Worm (Caenorhabditis elegans) whole organism, young adult: ENCODE results near the gene abu-13.

Experiments
- B0019.2 ChIP-seq: fragments of 200-800 bp; sonication (Bioruptor generic); conservative IDR thresholded peaks from 2 replicates; pipeline ENCODE4 v1.3.6; 2022; ENCODE audit warnings: missing genetic modification reagents, missing genetic modification characterization, missing compliant biosample characterization
- B0035.1 ChIP-seq: sonication (generic microtip); optimal IDR thresholded peaks from 2 replicates; lab custom pipeline; 2016; ENCODE audit warnings: missing genetic modification characterization, mild to moderate bottlenecking, missing compliant biosample characterization, missing genotype, missing genetic modification reagents
- C17E4.6 ChIP-seq: fragments of 200-800 bp; sonication (Bioruptor generic); IDR thresholded peaks from 2 replicates; pipeline ENCODE4 v1.3.6; 2022; ENCODE audit warnings: missing genetic modification reagents, missing genetic modification characterization, missing compliant biosample characterization
- D2030.7 ChIP-seq: fragments of 200-800 bp; sonication (Bioruptor generic); IDR thresholded peaks from 2 replicates; pipeline ENCODE4 v1.3.6; 2022; ENCODE audit warnings: missing genetic modification reagents, missing genetic modification characterization, missing compliant biosample characterization
- F23B12.7 ChIP-seq: sonication (generic microtip); optimal IDR thresholded peaks from 2 replicates; lab custom pipeline; 2017; ENCODE audit warnings: missing genetic modification characterization, mild to moderate bottlenecking, missing compliant biosample characterization, antibody characterized with exemption, moderate library complexity; ENCODE audit not compliant: insufficient read depth
- F33H1.4 ChIP-seq: fragments of 200-800 bp; sonication (Bioruptor generic); IDR thresholded peaks from 2 replicates; pipeline ENCODE4 v1.3.6; 2022; ENCODE audit warnings: missing genetic modification reagents, missing genetic modification characterization, missing compliant biosample characterization
- Y53G8AR.9 ChIP-seq: fragments of 200-800 bp; sonication (Bioruptor generic); conservative IDR thresholded peaks from 2 replicates; pipeline ENCODE4 v1.3.6; 2022; ENCODE audit warnings: missing genetic modification reagents, missing genetic modification characterization, missing compliant biosample characterization
- Y95B8A.8 ChIP-seq: fragments of 200-800 bp; sonication (Bioruptor generic); IDR thresholded peaks from 2 replicates; pipeline ENCODE4 v1.3.6; 2022; ENCODE audit warnings: missing genetic modification reagents, missing genetic modification characterization, missing compliant biosample characterization
- attf-3 ChIP-seq: fragments of 200-800 bp; sonication (Bioruptor generic); conservative IDR thresholded peaks from 2 replicates; pipeline ENCODE4 v1.3.6; 2022; ENCODE audit warnings: missing genetic modification reagents, missing genetic modification characterization, missing compliant biosample characterization
- bed-2 ChIP-seq: fragments of 200-800 bp; sonication (Bioruptor generic); IDR thresholded peaks from 2 replicates; pipeline ENCODE4 v1.3.6; 2022; ENCODE audit warnings: missing genetic modification reagents, missing genetic modification characterization, missing compliant biosample characterization
- cebp-1 ChIP-seq, 2 experiments: fragments of 200-800 bp in 1 of 2; sonication (Bioruptor generic) in 1 of 2; sonication (generic microtip) in 1 of 2; IDR thresholded peaks in 1 of 2; optimal IDR thresholded peaks in 1 of 2; 2 replicates each; pipeline versions ENCODE4 v1.3.6 to Lab custom; 2017 to 2022; ENCODE audit warnings: missing compliant biosample characterization in 2 of 2, missing genetic modification characterization in 2 of 2, mild to moderate bottlenecking in 1 of 2, missing genetic modification reagents in 1 of 2, moderate library complexity in 1 of 2
- ceh-58 ChIP-seq: fragments of 200-800 bp; sonication (Bioruptor generic); IDR thresholded peaks from 2 replicates; pipeline ENCODE4 v1.3.6; 2022; ENCODE audit warnings: missing genetic modification characterization, missing compliant biosample characterization
- ceh-91 ChIP-seq: fragments of 200-800 bp; sonication (Bioruptor generic); IDR thresholded peaks from 2 replicates; pipeline ENCODE4 v1.3.6; 2022; ENCODE audit warnings: missing genetic modification reagents, missing genetic modification characterization, missing compliant biosample characterization
- die-1 ChIP-seq: sonication (generic microtip); optimal IDR thresholded peaks from 2 replicates; lab custom pipeline; 2016; ENCODE audit warnings: missing genotype, mild to moderate bottlenecking, missing genetic modification characterization, missing compliant biosample characterization
- dox-1 ChIP-seq: fragments of 200-800 bp; sonication (Bioruptor generic); IDR thresholded peaks from 2 replicates; pipeline ENCODE4 v1.3.6; 2022; ENCODE audit warnings: missing genetic modification reagents, missing genetic modification characterization, missing compliant biosample characterization
- dpl-1 ChIP-seq: fragments of 150-350 bp; optimal IDR thresholded peaks from 2 replicates; lab custom pipeline; 2014; ENCODE audit warnings: missing biosample characterization, missing genetic modification reagents, missing genetic modification characterization
- efl-1 ChIP-seq: fragments of 150-350 bp; optimal IDR thresholded peaks from 2 replicates; lab custom pipeline; 2014; ENCODE audit warnings: missing biosample characterization, missing genetic modification reagents, missing genetic modification characterization
- ekl-4 ChIP-seq: fragments of 200-800 bp; sonication (Bioruptor generic); IDR thresholded peaks from 2 replicates; pipeline ENCODE4 v1.3.6; 2022; ENCODE audit warnings: missing genetic modification reagents, missing genetic modification characterization, missing compliant biosample characterization
- him-1 ChIP-seq: sonication (generic microtip); optimal IDR thresholded peaks from 2 replicates; lab custom pipeline; 2016; ENCODE audit warnings: missing genotype, missing genetic modification reagents, missing genetic modification characterization, missing compliant biosample characterization
- hlh-12 ChIP-seq: sonication (generic microtip); optimal IDR thresholded peaks from 2 replicates; lab custom pipeline; 2016; ENCODE audit warnings: missing genetic modification characterization, missing compliant biosample characterization
- hsf-1 ChIP-seq: fragments of 200-800 bp; sonication (Bioruptor generic); IDR thresholded peaks from 2 replicates; pipeline ENCODE4 v1.3.6; 2022; ENCODE audit warnings: missing genetic modification reagents, missing genetic modification characterization, missing compliant biosample characterization
- lag-1 ChIP-seq: fragments of 200-800 bp; sonication (Bioruptor generic); IDR thresholded peaks from 2 replicates; pipeline ENCODE4 v1.3.6; 2022; ENCODE audit warnings: missing genetic modification reagents, missing genetic modification characterization, missing compliant biosample characterization
- let-607 ChIP-seq, 2 experiments: fragments of 200-800 bp in 1 of 2; sonication (Bioruptor generic) in 1 of 2; sonication (generic microtip) in 1 of 2; optimal IDR thresholded peaks; 2 replicates each; lab custom pipeline; 2016 to 2018; ENCODE audit warnings: mild to moderate bottlenecking in 2 of 2, missing compliant biosample characterization in 2 of 2, missing genetic modification characterization in 2 of 2, moderate library complexity in 2 of 2, missing genotype in 1 of 2
- lin-54 ChIP-seq: fragments of 200-800 bp; sonication (Bioruptor generic); optimal IDR thresholded peaks from 2 replicates; lab custom pipeline; 2018; ENCODE audit warnings: mild to moderate bottlenecking, missing genetic modification characterization, missing compliant biosample characterization
- lsl-1 ChIP-seq: fragments of 200-800 bp; sonication (Bioruptor generic); optimal IDR thresholded peaks from 2 replicates; lab custom pipeline; 2018; ENCODE audit warnings: mild to moderate bottlenecking, missing genetic modification characterization, moderate library complexity, missing compliant biosample characterization
- madf-3 ChIP-seq: fragments of 200-800 bp; sonication (Bioruptor generic); IDR thresholded peaks from 2 replicates; pipeline ENCODE4 v1.3.6; 2022; ENCODE audit warnings: missing genetic modification reagents, missing genetic modification characterization, missing compliant biosample characterization
- madf-6 ChIP-seq: fragments of 200-800 bp; sonication (Bioruptor generic); IDR thresholded peaks from 2 replicates; pipeline ENCODE4 v1.3.6; 2022; ENCODE audit warnings: missing genetic modification reagents, missing genetic modification characterization, missing compliant biosample characterization
- madf-8 ChIP-seq: fragments of 200-800 bp; sonication (Bioruptor generic); conservative IDR thresholded peaks from 2 replicates; pipeline ENCODE4 v1.3.6; 2022; ENCODE audit warnings: missing genetic modification reagents, missing genetic modification characterization, missing compliant biosample characterization
- nhr-120 ChIP-seq: fragments of 200-800 bp; sonication (Bioruptor generic); IDR thresholded peaks from 2 replicates; pipeline ENCODE4 v1.3.6; 2022; ENCODE audit warnings: missing genetic modification characterization, missing compliant biosample characterization
- nhr-90 ChIP-seq: sonication (generic microtip); optimal IDR thresholded peaks from 2 replicates; lab custom pipeline; 2016; ENCODE audit warnings: missing genotype, mild to moderate bottlenecking, missing genetic modification characterization, missing compliant biosample characterization
- snpc-3.4 ChIP-seq: sonication (generic microtip); optimal IDR thresholded peaks from 2 replicates; lab custom pipeline; 2017; ENCODE audit warnings: missing genetic modification characterization, mild to moderate bottlenecking, missing compliant biosample characterization, antibody characterized with exemption, moderate library complexity, missing genotype, missing genetic modification reagents
- snpc-4 ChIP-seq, 5 experiments: fragments of 150-350 bp in 1 of 5; sonication (generic microtip) in 4 of 5; optimal IDR thresholded peaks; 2 replicates each; lab custom pipeline; 2014 to 2018; ENCODE audit warnings: missing genetic modification characterization in 5 of 5, missing biosample characterization in 3 of 5, antibody characterized with exemption in 2 of 5, mild to moderate bottlenecking in 2 of 5, missing compliant biosample characterization in 2 of 5, missing genotype in 2 of 5, moderate library complexity in 2 of 5, missing genetic modification reagents in 1 of 5
- tlf-1 ChIP-seq: fragments of 200-800 bp; sonication (Bioruptor generic); optimal IDR thresholded peaks from 2 replicates; lab custom pipeline; 2018; ENCODE audit warnings: mild to moderate bottlenecking, missing genetic modification characterization, missing compliant biosample characterization
- xnd-1 ChIP-seq: sonication (generic microtip); optimal IDR thresholded peaks from 2 replicates; lab custom pipeline; 2016; ENCODE audit warnings: missing genotype, missing genetic modification reagents, missing genetic modification characterization, missing compliant biosample characterization
- zfh-2 ChIP-seq: fragments of 200-800 bp; sonication (Bioruptor generic); conservative IDR thresholded peaks from 2 replicates; pipeline ENCODE4 v1.3.6; 2022; ENCODE audit warnings: missing genetic modification reagents, missing genetic modification characterization, missing compliant biosample characterization
- ztf-22 ChIP-seq: fragments of 200-800 bp; sonication (Bioruptor generic); optimal IDR thresholded peaks from 2 replicates; lab custom pipeline; 2018; ENCODE audit warnings: mild to moderate bottlenecking, missing genetic modification characterization, moderate library complexity, missing compliant biosample characterization
- ztf-28 ChIP-seq: fragments of 200-800 bp; sonication (Bioruptor generic); IDR thresholded peaks from 2 replicates; pipeline ENCODE4 v1.3.6; 2022; ENCODE audit warnings: missing genetic modification reagents, missing genetic modification characterization, missing compliant biosample characterization

Gene abu-13

DNA sequence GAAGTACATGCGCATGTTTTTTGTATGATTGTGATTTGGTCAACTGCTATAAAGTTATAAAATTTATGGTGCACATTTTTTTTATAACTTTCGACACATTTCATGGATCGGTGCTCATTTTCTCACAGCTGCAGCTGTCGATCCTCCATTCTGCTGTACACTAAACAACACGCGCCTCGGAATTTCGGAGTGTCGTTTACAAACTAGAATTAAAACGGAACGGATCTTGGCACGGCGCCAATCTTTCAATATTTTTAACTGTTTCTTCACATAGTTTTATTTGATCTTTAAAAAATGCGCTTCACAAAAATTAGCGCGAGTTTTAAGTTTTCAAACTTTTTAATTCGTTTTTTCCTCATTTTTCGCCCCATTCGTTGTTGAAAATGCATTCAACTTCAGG lies 684 bp upstream of the abu-13 start, which contains the start of gene let-711:
let-711 (plus strand) TSS at position 337 of the 400 bp plus-strand sequence.
- TF ChIP-seq hsf-1 (GFP tag; lab: Robert Waterston, UW): 0 out of 2 replicates have a peak, but pooled peaks have one; percentile 39
- TF ChIP-seq ekl-4: 0 out of 2 replicates have a peak, but pooled peaks have one; percentile 29
- TF ChIP-seq ztf-22 (GFP tag; lab: Kevin White, UChicago): no peak
- TF ChIP-seq ceh-91 (GFP tag; lab: Robert Waterston, UW): peak; percentile 78
- no peak for TF ChIP-seq C17E4.6 (GFP tag; lab: Robert Waterston, UW)
- TF ChIP-seq Y53G8AR.9 (GFP tag; lab: Robert Waterston, UW): no peak
- peak; percentile 22 for TF ChIP-seq snpc-4 (GFP tag; optimal IDR thresholded peaks at IDR 0.05; lab: Kevin White, UChicago)
- TF ChIP-seq snpc-4 (tag; optimal IDR thresholded peaks at IDR 0.05; lab: Kevin White, UChicago): no peak
- peak; percentile 62 for TF ChIP-seq F33H1.4
- TF ChIP-seq madf-8 (GFP tag; lab: Robert Waterston, UW): peak; percentile 79
- TF ChIP-seq dox-1: peak; percentile 18; the same call in 1 of the 2 replicates
- no peak for TF ChIP-seq lag-1 (GFP tag; lab: Robert Waterston, UW)
- TF ChIP-seq Y95B8A.8 (GFP tag; lab: Robert Waterston, UW): 0 out of 2 replicates have a peak, but pooled peaks have one; percentile 7
- TF ChIP-seq dpl-1: peak; percentile 37
- TF ChIP-seq lsl-1 (GFP tag; lab: Kevin White, UChicago): peak; percentile 48
- peak; percentile 95 for TF ChIP-seq attf-3 (GFP tag; lab: Robert Waterston, UW)
- TF ChIP-seq B0035.1 (tag; lab: Kevin White, UChicago): no peak
- peak; percentile 55 for TF ChIP-seq lin-54 (GFP tag; lab: Kevin White, UChicago)
- no peak for TF ChIP-seq B0019.2
- peak; percentile 60 for TF ChIP-seq xnd-1 (tag; lab: Kevin White, UChicago)
- no peak for TF ChIP-seq die-1
- no peak for TF ChIP-seq ceh-58 (GFP tag; lab: Robert Waterston, UW)
- peak; percentile 89 for TF ChIP-seq efl-1 (GFP tag; lab: Kevin White, UChicago)
- no peak for TF ChIP-seq let-607 (tag; optimal IDR thresholded peaks at IDR 0.05; lab: Kevin White, UChicago)
- TF ChIP-seq D2030.7: peak; percentile 53
- TF ChIP-seq madf-6 (GFP tag; lab: Robert Waterston, UW): peak; percentile 92
- 0 out of 2 replicates have a peak, but pooled peaks have one; percentile 79 for TF ChIP-seq madf-3 (GFP tag; lab: Robert Waterston, UW)
- TF ChIP-seq snpc-3.4 (tag; lab: Kevin White, UChicago): peak; percentile 7
- TF ChIP-seq, all 124 proteins: peak for 18

DNA sequence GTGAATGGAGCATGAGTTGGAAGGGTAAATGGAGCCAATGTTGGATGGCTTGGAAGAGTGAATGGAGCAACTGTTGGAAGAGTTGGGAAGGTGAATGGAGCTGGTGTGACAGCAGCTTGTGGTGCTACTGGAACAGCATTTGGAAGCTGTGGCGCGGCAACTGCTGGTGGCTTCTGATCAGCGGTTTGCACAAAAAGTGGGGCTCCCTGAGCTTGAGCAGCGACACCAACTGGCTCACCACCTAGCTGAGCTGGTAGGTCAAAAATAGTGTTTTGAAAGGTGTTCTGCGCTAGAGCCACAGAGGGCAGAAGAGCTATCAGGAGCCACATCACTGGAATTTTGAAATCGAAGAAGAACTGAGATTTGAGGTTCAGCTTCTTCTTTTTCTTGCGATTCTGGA lies 379 bp downstream of the abu-13 start:
- no peak for TF ChIP-seq hlh-12 (tag; lab: Kevin White, UChicago)
- peak; percentile 76 for TF ChIP-seq zfh-2 (GFP tag; lab: Robert Waterston, UW)

DNA sequence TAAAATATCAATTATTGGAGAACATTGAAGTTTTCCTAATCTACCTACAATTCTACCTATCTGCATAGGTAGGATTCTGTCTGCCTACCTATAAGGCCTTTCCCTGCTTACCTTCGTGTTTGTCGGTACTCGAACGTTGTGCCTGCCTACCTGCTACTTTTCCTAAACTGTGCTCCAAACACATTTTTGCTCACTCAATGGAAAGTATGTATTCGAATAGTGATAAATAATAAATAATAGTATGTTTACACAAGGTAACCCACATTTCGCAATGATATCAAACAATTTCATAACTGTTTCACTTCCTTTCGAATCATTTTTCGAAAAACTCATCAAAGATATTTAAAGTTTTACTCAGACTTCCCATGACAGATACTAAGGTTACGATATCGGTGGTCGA lies 6.2 kb downstream of the abu-13 start, which contains the start of gene F57B9.3:
F57B9.3 (plus strand) TSS at position 301 of the 400 bp plus-strand sequence.
- TF ChIP-seq cebp-1 (GFP tag; IDR thresholded peaks at IDR 0.05; lab: Robert Waterston, UW) (no peak), cebp-1 (tag; optimal IDR thresholded peaks at IDR 0.05; lab: Kevin White, UChicago) (peak; percentile 78), dpl-1 (no peak)

DNA sequence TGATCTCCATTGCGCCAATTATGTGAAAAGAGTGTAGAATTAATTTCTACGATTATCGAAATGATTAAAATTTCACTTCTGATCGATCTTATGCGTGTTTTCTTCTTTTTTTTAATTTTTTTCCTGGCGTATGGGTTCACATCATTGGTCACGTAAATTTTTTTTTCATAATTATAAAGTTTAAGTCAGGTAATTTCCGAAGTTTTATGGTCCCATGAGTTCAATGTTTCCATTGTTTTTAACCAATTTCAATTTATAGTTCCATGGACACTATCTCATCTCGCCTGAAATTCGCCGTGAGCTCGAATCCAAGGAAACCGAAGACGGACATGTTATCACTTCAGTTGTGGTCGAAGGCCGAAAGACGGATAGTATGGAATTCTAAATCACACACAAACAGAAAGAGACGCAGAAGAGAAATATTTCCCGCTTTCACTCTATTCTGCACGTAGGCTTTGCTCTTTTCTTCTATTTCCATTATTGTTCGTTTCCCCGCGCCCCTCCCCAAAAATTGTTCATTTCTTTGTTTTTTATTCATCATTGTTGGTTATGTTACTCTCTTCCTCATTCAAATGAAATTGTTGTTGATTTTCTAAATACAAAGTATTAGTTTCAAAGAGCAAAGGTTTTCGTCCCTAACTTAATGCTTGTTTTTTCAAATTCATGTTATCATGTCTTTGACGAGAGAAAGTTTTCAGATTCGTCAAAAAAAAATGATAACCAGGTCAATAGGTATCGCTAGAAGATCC lies 10.3 kb downstream of the abu-13 start, which contains the start of the genes F57B9.8 and coq-2:
F57B9.8 (minus strand) TSS at position 51 of the 749 bp plus-strand sequence.
coq-2 (plus strand) TSS at position 699 of the 749 bp plus-strand sequence.
- no peak for TF ChIP-seq B0019.2
- no peak for TF ChIP-seq nhr-120 (GFP tag; lab: Robert Waterston, UW)
- TF ChIP-seq him-1 (tag; lab: Kevin White, UChicago): no peak
- TF ChIP-seq cebp-1 (GFP tag; IDR thresholded peaks at IDR 0.05; lab: Robert Waterston, UW): no peak
- TF ChIP-seq cebp-1 (tag; optimal IDR thresholded peaks at IDR 0.05; lab: Kevin White, UChicago): no peak
- no peak for TF ChIP-seq F33H1.4
- TF ChIP-seq xnd-1 (tag; lab: Kevin White, UChicago): no peak
- TF ChIP-seq hlh-12 (tag; lab: Kevin White, UChicago): no peak
- TF ChIP-seq snpc-4 (GFP tag; optimal IDR thresholded peaks at IDR 0.05; lab: Kevin White, UChicago): no peak
- TF ChIP-seq snpc-4 (tag; optimal IDR thresholded peaks at IDR 0.05; lab: Kevin White, UChicago): no peak
- TF ChIP-seq nhr-90: no peak
- no peak for TF ChIP-seq bed-2 (GFP tag; lab: Robert Waterston, UW)
- TF ChIP-seq ceh-58 (GFP tag; lab: Robert Waterston, UW): no peak
- TF ChIP-seq F23B12.7 (tag; lab: Kevin White, UChicago): no peak
- no peak for TF ChIP-seq ztf-28 (GFP tag; lab: Robert Waterston, UW)
- no peak for TF ChIP-seq D2030.7
- TF ChIP-seq madf-8 (GFP tag; lab: Robert Waterston, UW): no peak
- TF ChIP-seq efl-1 (GFP tag; lab: Kevin White, UChicago): no peak
- TF ChIP-seq tlf-1: no peak
